Fruit fly (Drosophila melanogaster): Measurements from ENCODE around the gene pps.

dm6 chr3R:12375258-12375783 lies 38.3 kb upstream of the pps start, which contains the start of gene GstD5:
- TF ChIP-seq Mio (GFP tag; optimal IDR thresholded peaks at IDR 0.05) (no peak), usp (GFP tag; optimal IDR thresholded peaks at IDR 0.05) (no peak), psq (GFP tag; optimal IDR thresholded peaks at IDR 0.05) (no peak), pan (optimal IDR thresholded peaks at IDR 0.05) (no peak), Vsx2 (GFP tag; optimal IDR thresholded peaks at IDR 0.05; ENCODE audit: partially characterized antibody) (no peak), Hr78 (GFP tag; optimal IDR thresholded peaks at IDR 0.05) (no peak), br (GFP tag; optimal IDR thresholded peaks at IDR 0.05) (no peak), fru (GFP tag; optimal IDR thresholded peaks at IDR 0.05) (no peak), sage (GFP tag; optimal IDR thresholded peaks at IDR 0.05) (no peak), Myc (optimal IDR thresholded peaks at IDR 0.05) (no peak)

All from whole organism, wandering third instar larva.